Fruit fly (Drosophila melanogaster) S2 (cell line): ENCODE data around the gene Cdlc2.

ENCODE experiments used
- CG8478 ChIP-seq: fragments of >200 bp; optimal IDR thresholded peaks from 2 replicates; lab custom pipeline; 2018
- CTCF ChIP-seq, 2 experiments: fragments of >200 bp; optimal IDR thresholded peaks; 2 replicates each; lab custom pipeline; 2018

- no peak for TF ChIP-seq CG8478 (lab: Kevin White, UChicago)
- TF ChIP-seq CTCF (optimal IDR thresholded peaks at IDR 0.05; lab: Kevin White, UChicago) = no peak
These were observed 8.6 kb downstream of the Cdlc2 start, which contains the start of gene CG5556 for dm6 chr2L:1352768-1353167.
